Worm (Caenorhabditis elegans) whole organism, L3 larva: Measurements from ENCODE around the gene skr-14.

ENCODE experiments used
- egl-27 ChIP-seq: sonication (generic microtip); optimal IDR thresholded peaks from 4 replicates; lab custom pipeline; 2017; ENCODE audit warnings: missing biosample characterization, missing genetic modification reagents, missing genetic modification characterization
- nhr-23 ChIP-seq: fragments of 150-350 bp; optimal IDR thresholded peaks from 2 replicates; lab custom pipeline; 2014; ENCODE audit warnings: missing biosample characterization, missing genetic modification reagents, missing genetic modification characterization
- pha-4 ChIP-seq: fragments of 150-350 bp; optimal IDR thresholded peaks from 2 replicates; lab custom pipeline; 2014; ENCODE audit warnings: missing biosample characterization, missing genetic modification reagents, missing genetic modification characterization
- snpc-4 ChIP-seq: fragments of 150-350 bp; optimal IDR thresholded peaks from 2 replicates; lab custom pipeline; 2014; ENCODE audit warnings: missing biosample characterization, missing genetic modification characterization

DNA sequence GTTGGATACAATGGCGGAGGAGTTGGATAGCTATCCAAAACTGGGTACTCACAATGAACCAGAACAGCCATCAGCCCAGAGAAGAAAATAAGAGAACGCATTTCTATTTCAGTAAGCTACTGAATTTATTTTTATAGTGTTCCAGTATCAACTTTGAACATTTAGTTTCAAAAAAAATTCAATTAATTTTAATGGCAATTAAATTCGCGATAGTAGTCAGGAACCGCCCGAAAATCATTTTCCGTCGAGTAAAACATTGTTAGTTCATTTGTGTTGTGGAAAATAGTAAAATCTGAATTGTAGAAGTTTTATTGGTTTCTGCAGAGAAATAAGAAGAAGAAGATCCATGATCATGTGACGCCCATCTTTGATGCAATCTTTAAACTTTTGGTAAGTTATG is 3.3 kb downstream of the skr-14 start, which contains the start of gene Y47D7A.6:
- TF ChIP-seq egl-27 (tag; lab: Kevin White, UChicago): no peak
- TF ChIP-seq snpc-4 (tag; lab: Kevin White, UChicago): no peak
- no peak for TF ChIP-seq nhr-23 (tag; lab: Kevin White, UChicago)
- no peak for TF ChIP-seq pha-4 (tag; lab: Kevin White, UChicago)
